Fruit fly (Drosophila melanogaster): ENCODE measurements around the gene Phf5a.

Phf5a gene

DNA sequence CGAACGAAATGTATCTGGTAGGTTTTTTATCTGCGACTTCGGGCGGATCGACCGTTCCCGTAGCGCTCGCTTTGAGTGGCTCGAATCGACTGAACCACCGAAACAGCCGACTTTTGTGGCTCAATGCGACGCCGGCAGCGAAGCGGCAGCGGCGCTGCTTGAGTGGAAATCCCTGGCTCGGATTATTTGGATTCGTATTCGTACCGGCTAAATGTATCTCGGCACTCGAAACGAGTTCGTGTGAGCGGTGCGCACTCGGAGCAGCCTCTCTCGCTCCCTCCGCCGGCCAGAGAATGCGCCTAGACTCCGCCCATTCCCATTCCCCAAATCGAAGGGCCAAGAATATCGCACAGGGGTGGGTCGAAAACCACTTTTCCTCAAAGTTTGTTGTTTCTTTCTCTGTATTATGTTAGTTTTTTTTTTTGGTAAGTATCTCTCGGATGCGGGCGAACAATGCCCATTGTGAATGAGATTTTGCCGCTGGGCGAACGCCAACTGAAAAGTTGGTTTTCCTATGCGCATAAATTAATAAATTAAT lies 45.5 kb upstream of the Phf5a start (continued):
- TF ChIP-seq Dll (GFP tag; IDR thresholded peaks at IDR 0.05; ENCODE audit: partially characterized antibody): 0 out of 4 replicates have a peak, but pooled peaks have one; percentile 28
- peak; percentile 41; the same call in 1 of the 2 replicates for TF ChIP-seq CG32772 (GFP tag; IDR thresholded peaks at IDR 0.05)
- TF ChIP-seq Rfx (GFP tag; IDR thresholded peaks at IDR 0.05): no peak
- TF ChIP-seq knrl (GFP tag; IDR thresholded peaks at IDR 0.05; ENCODE audit: partially characterized antibody): 0 out of 3 replicates have a peak, but pooled peaks have one; percentile 33
- TF ChIP-seq CG31388 (GFP tag; optimal IDR thresholded peaks at IDR 0.05): no peak
- no peak for TF ChIP-seq CG10209 (GFP tag; optimal IDR thresholded peaks at IDR 0.05)
- TF ChIP-seq HmgD (GFP tag; optimal IDR thresholded peaks at IDR 0.05): no peak
- no peak for TF ChIP-seq hkb (optimal IDR thresholded peaks at IDR 0.05)
- no peak for TF ChIP-seq hkb (GFP tag; IDR thresholded peaks at IDR 0.05)
- TF ChIP-seq CG4820 (GFP tag; optimal IDR thresholded peaks at IDR 0.05): no peak
- no peak for TF ChIP-seq zfh1 (GFP tag; IDR thresholded peaks at IDR 0.05)
- TF ChIP-seq maf-S (GFP tag; optimal IDR thresholded peaks at IDR 0.05): no peak
- TF ChIP-seq kay (GFP tag; optimal IDR thresholded peaks at IDR 0.05): no peak
- TF ChIP-seq CG15073 (GFP tag; optimal IDR thresholded peaks at IDR 0.05): no peak
- TF ChIP-seq amos (GFP tag; IDR thresholded peaks at IDR 0.05; ENCODE audit: partially characterized antibody): peak; percentile 60; the same call in 1 of the 2 replicates
- TF ChIP-seq CG15514 (GFP tag; optimal IDR thresholded peaks at IDR 0.05): no peak
- TF ChIP-seq sd (tag; optimal IDR thresholded peaks at IDR 0.05): peak; percentile 74
- no peak for TF ChIP-seq D (optimal IDR thresholded peaks at IDR 0.05)
- no peak for TF ChIP-seq D (GFP tag; optimal IDR thresholded peaks at IDR 0.05)
- TF ChIP-seq crc (GFP tag; optimal IDR thresholded peaks at IDR 0.05): no peak
- no peak for TF ChIP-seq psq (GFP tag; optimal IDR thresholded peaks at IDR 0.05)
- TF ChIP-seq CG13296 (GFP tag; optimal IDR thresholded peaks at IDR 0.05): no peak
- TF ChIP-seq CG2116 (GFP tag; optimal IDR thresholded peaks at IDR 0.05): no peak
- no peak for TF ChIP-seq onecut (GFP tag; IDR thresholded peaks at IDR 0.05)
- TF ChIP-seq crol (GFP tag; IDR thresholded peaks at IDR 0.05): 0 out of 2 replicates have a peak, but pooled peaks have one; percentile 7
- TF ChIP-seq CG3281 (GFP tag; optimal IDR thresholded peaks at IDR 0.05): no peak
- TF ChIP-seq yki (optimal IDR thresholded peaks at IDR 0.05): no peak
- no peak for TF ChIP-seq Dad (GFP tag; optimal IDR thresholded peaks at IDR 0.05)
- no peak for TF ChIP-seq peb (GFP tag; IDR thresholded peaks at IDR 0.05)
- no peak for TF ChIP-seq Atf3 (GFP tag; optimal IDR thresholded peaks at IDR 0.05)
- TF ChIP-seq Hmx (GFP tag; optimal IDR thresholded peaks at IDR 0.05): no peak
- TF ChIP-seq gcm (GFP tag; optimal IDR thresholded peaks at IDR 0.05): peak; percentile 68
- no peak for TF ChIP-seq tx (GFP tag; optimal IDR thresholded peaks at IDR 0.05)

DNA sequence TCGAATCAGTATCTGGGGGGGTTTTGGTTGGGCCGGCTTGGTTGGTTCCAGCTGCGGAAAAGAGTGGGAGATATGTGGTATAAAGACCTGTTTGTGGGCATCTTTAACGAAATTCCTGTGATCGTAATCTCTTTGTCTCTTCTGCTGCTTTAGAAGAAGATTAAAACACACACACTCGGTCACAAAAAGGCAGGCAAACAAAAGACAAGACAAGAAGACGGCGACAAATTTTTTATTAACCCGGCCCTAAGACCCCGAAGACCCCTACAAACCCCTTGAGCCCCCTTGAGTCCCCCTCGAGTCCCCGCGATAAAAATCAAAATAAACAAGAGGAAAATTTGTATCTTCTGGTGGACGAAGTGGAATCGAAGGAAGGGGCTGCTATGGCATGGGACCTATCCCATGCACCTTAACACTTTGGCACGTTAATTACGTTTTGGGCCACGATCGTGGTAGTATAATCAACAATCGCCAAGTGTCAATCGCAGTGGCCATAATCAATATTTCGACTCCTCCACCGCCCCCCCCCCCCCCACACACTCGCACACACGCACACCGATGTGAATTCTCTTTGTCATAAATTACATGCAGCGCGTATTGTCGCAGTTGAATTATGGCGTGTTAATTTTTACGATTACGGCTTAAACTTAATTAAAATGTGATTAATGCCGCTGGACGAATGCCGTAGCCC lies 43.6 kb upstream of the Phf5a start:
- TF ChIP-seq nerfin-2 (GFP tag; IDR thresholded peaks at IDR 0.05; ENCODE audit: partially characterized antibody) (no peak), CG31441 (GFP tag; IDR thresholded peaks at IDR 0.05) (no peak), gcm2 (GFP tag; optimal IDR thresholded peaks at IDR 0.05) (no peak), CG11695 (GFP tag; IDR thresholded peaks at IDR 0.05) (no peak), CG4360 (GFP tag; IDR thresholded peaks at IDR 0.05) (no peak), CG7271 (tag; optimal IDR thresholded peaks at IDR 0.05) (no peak), CG32532 (GFP tag; IDR thresholded peaks at IDR 0.05) (no peak), CG11723 (GFP tag; optimal IDR thresholded peaks at IDR 0.05) (no peak), CG10543 (GFP tag; optimal IDR thresholded peaks at IDR 0.05) (no peak), oc (tag; optimal IDR thresholded peaks at IDR 0.05) (peak; percentile 80), Hr51 (GFP tag; optimal IDR thresholded peaks at IDR 0.05) (no peak), CG15269 (tag; optimal IDR thresholded peaks at IDR 0.05) (no peak), Ets65A (GFP tag) (peak; percentile 46), al (GFP tag; IDR thresholded peaks at IDR 0.05) (no peak), CG13894 (tag; optimal IDR thresholded peaks at IDR 0.05) (no peak), Stat92E (GFP tag; optimal IDR thresholded peaks at IDR 0.05) (peak in 1 of 3 experiments; percentile 16), kni (GFP tag; optimal IDR thresholded peaks at IDR 0.05) (peak; percentile 58), CG4707 (GFP tag; optimal IDR thresholded peaks at IDR 0.05) (no peak), Awh (GFP tag; IDR thresholded peaks at IDR 0.05) (0 out of 2 replicates have a peak, but pooled peaks have one; percentile 13)
